Fruit fly (Drosophila melanogaster) whole organism, adult: Measurements from ENCODE around the gene pes.
A peak's percentile ranks its signal among the peaks of the same experiment; 100 is the strongest.

Experiments used
- CG11617 ChIP-seq: fragments of 200-800 bp; sonication (Bioruptor generic); optimal IDR thresholded peaks from 2 replicates; lab custom pipeline; 2017; ENCODE audit warnings: mild to moderate bottlenecking, missing biosample characterization, missing genetic modification reagents, missing genetic modification characterization
- CG12768 ChIP-seq: fragments of 200-800 bp; sonication (Bioruptor generic); optimal IDR thresholded peaks from 2 replicates; lab custom pipeline; 2017; ENCODE audit warnings: missing biosample characterization, missing genetic modification characterization, mild to moderate bottlenecking, moderate library complexity, missing genetic modification reagents
- ovo ChIP-seq: fragments of 200-800 bp; sonication (Bioruptor generic); optimal IDR thresholded peaks from 2 replicates; lab custom pipeline; 2016; ENCODE audit warnings: missing biosample characterization, missing genetic modification characterization
- tj ChIP-seq: fragments of 200-800 bp; sonication (Bioruptor generic); optimal IDR thresholded peaks from 3 replicates; lab custom pipeline; 2017; ENCODE audit warnings: missing biosample characterization, mild to moderate bottlenecking, missing genetic modification characterization, moderate library complexity

dm6 chr2L:7951934-7952333 lies 42.0 kb downstream of the pes start:
- peak; percentile 98 for TF ChIP-seq tj (GFP tag; lab: Kevin White, UChicago)
- TF ChIP-seq CG12768 (GFP tag; lab: Kevin White, UChicago), result peak; percentile 84
- no peak for TF ChIP-seq ovo (GFP tag; lab: Kevin White, UChicago)
- TF ChIP-seq CG11617 (GFP tag; lab: Kevin White, UChicago), result no peak
